Fruit fly (Drosophila melanogaster): ENCODE data around the gene Nf-YC.

Gene Nf-YC

dm6 chrX:6855366-6856200, 34.9 kb upstream of the Nf-YC start:
- no peak for TF ChIP-seq cic (GFP tag; optimal IDR thresholded peaks at IDR 0.05)
- TF ChIP-seq tj (GFP tag; optimal IDR thresholded peaks at IDR 0.05): peak; percentile 32
- TF ChIP-seq CG12768 (GFP tag; optimal IDR thresholded peaks at IDR 0.05): no peak
- no peak for TF ChIP-seq CG33017 (tag; optimal IDR thresholded peaks at IDR 0.05)
- peak; percentile 13 for TF ChIP-seq CG11617 (GFP tag; optimal IDR thresholded peaks at IDR 0.05)
- no peak for TF ChIP-seq Crg-1 (GFP tag; optimal IDR thresholded peaks at IDR 0.05)
- TF ChIP-seq Mnt (GFP tag; optimal IDR thresholded peaks at IDR 0.05): peak; percentile 16
- TF ChIP-seq cnc (optimal IDR thresholded peaks at IDR 0.05): no peak
- TF ChIP-seq CG7045 (GFP tag; optimal IDR thresholded peaks at IDR 0.05): no peak
- TF ChIP-seq CG7101 (tag; optimal IDR thresholded peaks at IDR 0.05): peak; percentile 48
- peak; percentile 37 for TF ChIP-seq CG5204 (GFP tag; optimal IDR thresholded peaks at IDR 0.05)
- no peak for TF ChIP-seq Clk (GFP tag; optimal IDR thresholded peaks at IDR 0.05)
- TF ChIP-seq bab1 (GFP tag; optimal IDR thresholded peaks at IDR 0.05): peak; percentile 90
- TF ChIP-seq Hr96 (GFP tag; optimal IDR thresholded peaks at IDR 0.05): no peak

dm6 chrX:6854563-6854962, 33.8 kb upstream of the Nf-YC start:
- TF ChIP-seq CG12768 (GFP tag; optimal IDR thresholded peaks at IDR 0.05): no peak
- TF ChIP-seq pad (GFP tag; optimal IDR thresholded peaks at IDR 0.05): no peak
- TF ChIP-seq CG7101 (tag; optimal IDR thresholded peaks at IDR 0.05): peak; percentile 35
- TF ChIP-seq CG14711 (tag; optimal IDR thresholded peaks at IDR 0.05): peak; percentile 35
- TF ChIP-seq CG7045 (GFP tag; optimal IDR thresholded peaks at IDR 0.05): peak; percentile 8
- TF ChIP-seq toe (GFP tag; optimal IDR thresholded peaks at IDR 0.05): no peak
- no peak for TF ChIP-seq ovo (GFP tag; optimal IDR thresholded peaks at IDR 0.05)
- no peak for TF ChIP-seq Mnt (GFP tag; optimal IDR thresholded peaks at IDR 0.05)
- no peak for TF ChIP-seq CG1620 (GFP tag; optimal IDR thresholded peaks at IDR 0.05)
- no peak for TF ChIP-seq CG11617 (GFP tag; optimal IDR thresholded peaks at IDR 0.05)
- TF ChIP-seq bab1 (GFP tag; optimal IDR thresholded peaks at IDR 0.05): peak; percentile 19
- TF ChIP-seq Crg-1 (GFP tag; optimal IDR thresholded peaks at IDR 0.05): no peak
- TF ChIP-seq CG33017 (tag; optimal IDR thresholded peaks at IDR 0.05): peak; percentile 34
- TF ChIP-seq kay (GFP tag; ENCODE audit: borderline replicate concordance): no peak
- TF ChIP-seq CG5204 (GFP tag; optimal IDR thresholded peaks at IDR 0.05): no peak
- no peak for TF ChIP-seq Hr96 (GFP tag; optimal IDR thresholded peaks at IDR 0.05)
- no peak for TF ChIP-seq cnc (optimal IDR thresholded peaks at IDR 0.05)
- TF ChIP-seq Clk (GFP tag; optimal IDR thresholded peaks at IDR 0.05): no peak
- no peak for TF ChIP-seq cic (GFP tag; optimal IDR thresholded peaks at IDR 0.05)
- TF ChIP-seq tj (GFP tag; optimal IDR thresholded peaks at IDR 0.05): no peak

dm6 chrX:6853384-6853783, 32.7 kb upstream of the Nf-YC start:
- TF ChIP-seq toe (GFP tag; optimal IDR thresholded peaks at IDR 0.05) (no peak), Crg-1 (GFP tag; optimal IDR thresholded peaks at IDR 0.05) (peak; percentile 8), pad (GFP tag; optimal IDR thresholded peaks at IDR 0.05) (peak; percentile 72), CG12768 (GFP tag; optimal IDR thresholded peaks at IDR 0.05) (peak; percentile 52), cic (GFP tag; optimal IDR thresholded peaks at IDR 0.05) (peak; percentile 1), tj (GFP tag; optimal IDR thresholded peaks at IDR 0.05) (peak; percentile 69), CG14711 (tag; optimal IDR thresholded peaks at IDR 0.05) (no peak), cnc (optimal IDR thresholded peaks at IDR 0.05) (no peak)

dm6 chrX:6852574-6852973, 31.9 kb upstream of the Nf-YC start:
- TF ChIP-seq toe (GFP tag; optimal IDR thresholded peaks at IDR 0.05) (peak; percentile 89), Clk (GFP tag; optimal IDR thresholded peaks at IDR 0.05) (peak; percentile 76), tj (GFP tag; optimal IDR thresholded peaks at IDR 0.05) (peak; percentile 75), cnc (optimal IDR thresholded peaks at IDR 0.05) (no peak), bab1 (GFP tag; optimal IDR thresholded peaks at IDR 0.05) (peak; percentile 96), CG11617 (GFP tag; optimal IDR thresholded peaks at IDR 0.05) (peak; percentile 88), Crg-1 (GFP tag; optimal IDR thresholded peaks at IDR 0.05) (peak; percentile 89), Hr96 (GFP tag; optimal IDR thresholded peaks at IDR 0.05) (peak; percentile 97), pad (GFP tag; optimal IDR thresholded peaks at IDR 0.05) (peak; percentile 84), CG1620 (GFP tag; optimal IDR thresholded peaks at IDR 0.05) (peak; percentile 93), kay (GFP tag; ENCODE audit: borderline replicate concordance) (no peak), CG5204 (GFP tag; optimal IDR thresholded peaks at IDR 0.05) (peak; percentile 83), ovo (GFP tag; optimal IDR thresholded peaks at IDR 0.05) (peak; percentile 87), CG12768 (GFP tag; optimal IDR thresholded peaks at IDR 0.05) (peak; percentile 83), CG7045 (GFP tag; optimal IDR thresholded peaks at IDR 0.05) (peak; percentile 85), CG33017 (tag; optimal IDR thresholded peaks at IDR 0.05) (peak; percentile 81), cic (GFP tag; optimal IDR thresholded peaks at IDR 0.05) (peak; percentile 56), CG7101 (tag; optimal IDR thresholded peaks at IDR 0.05) (peak; percentile 94), CG14711 (tag; optimal IDR thresholded peaks at IDR 0.05) (peak; percentile 88), Mnt (GFP tag; optimal IDR thresholded peaks at IDR 0.05) (peak; percentile 91)

- peak; percentile 93 for TF ChIP-seq bab1 (GFP tag; optimal IDR thresholded peaks at IDR 0.05)
- peak; percentile 75 for TF ChIP-seq ovo (GFP tag; optimal IDR thresholded peaks at IDR 0.05)
- TF ChIP-seq CG33017 (tag; optimal IDR thresholded peaks at IDR 0.05): peak; percentile 76
- peak; percentile 93 for TF ChIP-seq pad (GFP tag; optimal IDR thresholded peaks at IDR 0.05)
- TF ChIP-seq CG1620 (GFP tag; optimal IDR thresholded peaks at IDR 0.05): peak; percentile 89
- TF ChIP-seq kay (GFP tag; ENCODE audit: borderline replicate concordance): no peak
- peak; percentile 92 for TF ChIP-seq CG7101 (tag; optimal IDR thresholded peaks at IDR 0.05)
- TF ChIP-seq Hr96 (GFP tag; optimal IDR thresholded peaks at IDR 0.05): peak; percentile 79
- TF ChIP-seq tj (GFP tag; optimal IDR thresholded peaks at IDR 0.05): peak; percentile 83
- peak; percentile 86 for TF ChIP-seq CG14711 (tag; optimal IDR thresholded peaks at IDR 0.05)
- peak; percentile 84 for TF ChIP-seq Mnt (GFP tag; optimal IDR thresholded peaks at IDR 0.05)
- TF ChIP-seq Crg-1 (GFP tag; optimal IDR thresholded peaks at IDR 0.05): peak; percentile 79
- peak; percentile 66 for TF ChIP-seq cic (GFP tag; optimal IDR thresholded peaks at IDR 0.05)
- peak; percentile 80 for TF ChIP-seq toe (GFP tag; optimal IDR thresholded peaks at IDR 0.05)
- peak; percentile 45 for TF ChIP-seq Clk (GFP tag; optimal IDR thresholded peaks at IDR 0.05)
- TF ChIP-seq CG12768 (GFP tag; optimal IDR thresholded peaks at IDR 0.05): peak; percentile 88
- no peak for TF ChIP-seq cnc (optimal IDR thresholded peaks at IDR 0.05)
- peak; percentile 64 for TF ChIP-seq CG7045 (GFP tag; optimal IDR thresholded peaks at IDR 0.05)
- TF ChIP-seq CG5204 (GFP tag; optimal IDR thresholded peaks at IDR 0.05): peak; percentile 79
- peak; percentile 93 for TF ChIP-seq CG11617 (GFP tag; optimal IDR thresholded peaks at IDR 0.05)
Observed at dm6 chrX:6849178-6849956, 28.6 kb upstream of the Nf-YC start, which contains the start of the genes Cht11 and CG4558. TSS of gene Cht11 (minus strand) at chrX:6849517. TSS of gene CG4558 (plus strand) at chrX:6849770.

All from whole organism, adult.